Fruit fly (Drosophila melanogaster) whole organism, adult: ENCODE data around the gene CG9986.

ENCODE experiments used
- CG11617 ChIP-seq: fragments of 200-800 bp; sonication (Bioruptor generic); optimal IDR thresholded peaks from 2 replicates; lab custom pipeline; 2017; ENCODE audit warnings: mild to moderate bottlenecking, missing biosample characterization, missing genetic modification reagents, missing genetic modification characterization
- CG12768 ChIP-seq: fragments of 200-800 bp; sonication (Bioruptor generic); optimal IDR thresholded peaks from 2 replicates; lab custom pipeline; 2017; ENCODE audit warnings: missing biosample characterization, missing genetic modification characterization, mild to moderate bottlenecking, moderate library complexity, missing genetic modification reagents
- CG14711 ChIP-seq: fragments of 200-800 bp; sonication (Bioruptor generic); optimal IDR thresholded peaks from 2 replicates; lab custom pipeline; 2018; ENCODE audit warnings: missing biosample characterization, mild to moderate bottlenecking, missing genetic modification characterization, moderate library complexity
- CG1620 ChIP-seq: fragments of 200-800 bp; sonication (Bioruptor generic); optimal IDR thresholded peaks from 2 replicates; lab custom pipeline; 2016; ENCODE audit warnings: missing biosample characterization, missing genetic modification characterization
- CG33017 ChIP-seq: fragments of 200-800 bp; sonication (Bioruptor generic); optimal IDR thresholded peaks from 2 replicates; lab custom pipeline; 2018; ENCODE audit warnings: missing biosample characterization, mild to moderate bottlenecking, missing genetic modification characterization, moderate library complexity
- CG5204 ChIP-seq: fragments of 200-800 bp; sonication (Bioruptor generic); optimal IDR thresholded peaks from 2 replicates; lab custom pipeline; 2016; ENCODE audit warnings: missing biosample characterization, missing genetic modification characterization
- CG7045 ChIP-seq: fragments of 200-800 bp; sonication (Bioruptor generic); optimal IDR thresholded peaks from 2 replicates; lab custom pipeline; 2017; ENCODE audit warnings: missing biosample characterization, mild to moderate bottlenecking, missing genetic modification characterization
- CG7101 ChIP-seq: fragments of 200-800 bp; sonication (Bioruptor generic); optimal IDR thresholded peaks from 2 replicates; lab custom pipeline; 2018; ENCODE audit warnings: missing biosample characterization, mild to moderate bottlenecking, missing genetic modification characterization, moderate library complexity
- Clk ChIP-seq: fragments of 200-800 bp; sonication (Bioruptor generic); optimal IDR thresholded peaks from 2 replicates; lab custom pipeline; 2017; ENCODE audit warnings: missing biosample characterization, missing genetic modification characterization
- Crg-1 ChIP-seq: fragments of 200-800 bp; sonication (Bioruptor generic); optimal IDR thresholded peaks from 2 replicates; lab custom pipeline; 2016; ENCODE audit warnings: missing biosample characterization, missing genetic modification characterization
- Hr96 ChIP-seq: fragments of 200-800 bp; sonication (Bioruptor generic); optimal IDR thresholded peaks from 2 replicates; lab custom pipeline; 2016; ENCODE audit warnings: missing biosample characterization, missing genetic modification characterization
- Mnt ChIP-seq: fragments of 200-800 bp; sonication (Bioruptor generic); optimal IDR thresholded peaks from 2 replicates; lab custom pipeline; 2016; ENCODE audit warnings: missing biosample characterization, mild to moderate bottlenecking, missing genetic modification characterization
- bab1 ChIP-seq: fragments of 200-800 bp; sonication (Bioruptor generic); optimal IDR thresholded peaks from 3 replicates; lab custom pipeline; 2019; ENCODE audit warnings: missing biosample characterization, mild to moderate bottlenecking, missing genetic modification characterization, moderate library complexity
- cic ChIP-seq: fragments of 200-800 bp; sonication (Bioruptor generic); optimal IDR thresholded peaks from 2 replicates; lab custom pipeline; 2017; ENCODE audit warnings: missing biosample characterization, mild to moderate bottlenecking, missing genetic modification characterization, moderate library complexity
- cnc ChIP-seq, 2 experiments: fragments of >200 bp; optimal IDR thresholded peaks; 2 replicates each; lab custom pipeline; 2017
- kay ChIP-seq: fragments of 200-800 bp; sonication (Bioruptor generic); peaks from one replicate; lab custom pipeline; 2016; ENCODE audit warnings: missing biosample characterization, missing genetic modification characterization, borderline replicate concordance
- ovo ChIP-seq: fragments of 200-800 bp; sonication (Bioruptor generic); optimal IDR thresholded peaks from 2 replicates; lab custom pipeline; 2016; ENCODE audit warnings: missing biosample characterization, missing genetic modification characterization
- pad ChIP-seq: fragments of 200-800 bp; sonication (Bioruptor generic); optimal IDR thresholded peaks from 3 replicates; lab custom pipeline; 2017; ENCODE audit warnings: missing biosample characterization, missing genetic modification characterization, mild to moderate bottlenecking, moderate library complexity, missing genetic modification reagents
- tj ChIP-seq: fragments of 200-800 bp; sonication (Bioruptor generic); optimal IDR thresholded peaks from 3 replicates; lab custom pipeline; 2017; ENCODE audit warnings: missing biosample characterization, mild to moderate bottlenecking, missing genetic modification characterization, moderate library complexity
- toe ChIP-seq: fragments of 200-800 bp; sonication (Bioruptor generic); optimal IDR thresholded peaks from 2 replicates; lab custom pipeline; 2016; ENCODE audit warnings: missing biosample characterization, missing genetic modification characterization

CG9986 gene

DNA sequence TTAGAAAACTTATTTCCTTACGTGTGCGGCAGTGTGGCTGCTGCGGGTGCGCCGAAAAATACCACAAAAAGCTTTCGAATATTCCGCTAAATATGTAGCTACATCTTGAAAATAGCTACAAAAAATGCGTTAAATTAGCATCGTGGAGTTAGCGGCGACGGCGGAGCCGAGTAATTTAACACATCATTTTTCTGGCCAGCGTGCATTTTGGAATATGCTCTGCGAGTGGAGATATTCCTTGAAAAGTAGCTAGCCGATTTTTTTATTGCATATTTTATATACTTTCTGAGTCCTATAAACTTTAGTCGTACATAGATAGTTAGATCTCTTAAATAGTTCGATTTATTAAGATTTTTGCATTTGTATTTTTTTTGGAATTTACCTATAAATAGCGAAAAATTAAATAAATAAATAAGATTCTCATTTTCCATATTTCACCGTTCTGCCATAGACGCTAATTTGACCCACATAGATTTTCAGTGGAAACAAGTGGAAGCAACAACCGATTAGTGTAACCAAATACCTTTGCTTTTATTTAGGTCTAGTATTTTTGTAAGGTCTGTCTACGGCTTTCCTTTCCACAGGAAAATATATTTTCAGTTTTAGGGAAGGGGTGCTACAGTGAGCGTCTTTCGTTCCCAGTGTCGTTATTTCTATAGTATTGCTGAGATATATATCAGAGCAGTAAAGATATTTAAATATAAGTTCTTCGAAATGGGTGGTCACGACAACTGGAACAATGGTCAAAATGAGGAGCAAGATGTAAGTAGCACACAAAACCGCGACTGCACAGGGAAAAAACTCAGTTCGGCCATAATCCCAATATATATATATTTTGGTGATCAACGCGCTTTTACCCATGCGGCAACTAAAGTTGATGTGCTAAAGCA is 6.4 kb upstream of the CG9986 start, which contains the start of the genes Noa36 and Hrb98DE:
TSS of gene Noa36 (minus strand) at position 51 of the 890 bp plus-strand sequence.
TSS of gene Hrb98DE (plus strand) at position 597 of the 890 bp plus-strand sequence.
- peak; percentile 65 for TF ChIP-seq toe (GFP tag; lab: Kevin White, UChicago)
- TF ChIP-seq cnc (optimal IDR thresholded peaks at IDR 0.05; lab: Kevin White, UChicago): no peak
- peak; percentile 22 for TF ChIP-seq CG1620 (GFP tag; lab: Kevin White, UChicago)
- TF ChIP-seq CG7101 (tag; lab: Kevin White, UChicago): peak; percentile 36
- TF ChIP-seq CG14711: no peak
- no peak for TF ChIP-seq cic (GFP tag; lab: Kevin White, UChicago)
- TF ChIP-seq Crg-1 (GFP tag; lab: Kevin White, UChicago): no peak
- TF ChIP-seq Hr96 (GFP tag; lab: Kevin White, UChicago): peak; percentile 40
- TF ChIP-seq CG12768: peak; percentile 8
- TF ChIP-seq CG33017: no peak

dm6 chr3R:28600144-28600792 is 5.6 kb upstream of the CG9986 start:
- TF ChIP-seq Crg-1 (GFP tag; lab: Kevin White, UChicago) (peak; percentile 49), cic (GFP tag; lab: Kevin White, UChicago) (peak; percentile 18), pad (GFP tag; lab: Kevin White, UChicago) (peak; percentile 19), tj (no peak), cnc (optimal IDR thresholded peaks at IDR 0.05; lab: Kevin White, UChicago) (no peak), CG1620 (GFP tag; lab: Kevin White, UChicago) (no peak), Clk (no peak), CG33017 (no peak), CG5204 (no peak), bab1 (GFP tag; lab: Kevin White, UChicago) (no peak), Hr96 (GFP tag; lab: Kevin White, UChicago) (peak; percentile 54), Mnt (GFP tag; lab: Kevin White, UChicago) (peak; percentile 90), CG7101 (tag; lab: Kevin White, UChicago) (peak; percentile 49), CG14711 (no peak), CG12768 (no peak), kay (GFP tag; lab: Kevin White, UChicago) (no peak), toe (GFP tag; lab: Kevin White, UChicago) (no peak), CG11617 (peak; percentile 43), ovo (GFP tag; lab: Kevin White, UChicago) (peak; percentile 39)

dm6 chr3R:28603561-28603960 is 2.3 kb upstream of the CG9986 start:
- TF ChIP-seq pad (GFP tag; lab: Kevin White, UChicago): no peak

dm6 chr3R:28620813-28621212 is 14.9 kb downstream of the CG9986 start:
- TF ChIP-seq cnc (optimal IDR thresholded peaks at IDR 0.05; lab: Kevin White, UChicago) (no peak), CG1620 (GFP tag; lab: Kevin White, UChicago) (no peak), CG7045 (GFP tag; lab: Kevin White, UChicago) (no peak), cic (GFP tag; lab: Kevin White, UChicago) (no peak), CG7101 (tag; lab: Kevin White, UChicago) (no peak), CG5204 (no peak), CG11617 (no peak), tj (no peak), CG33017 (no peak), Mnt (GFP tag; lab: Kevin White, UChicago) (no peak), Clk (no peak), kay (GFP tag; lab: Kevin White, UChicago) (no peak), CG12768 (no peak), pad (GFP tag; lab: Kevin White, UChicago) (no peak), CG14711 (no peak), bab1 (GFP tag; lab: Kevin White, UChicago) (no peak)

DNA sequence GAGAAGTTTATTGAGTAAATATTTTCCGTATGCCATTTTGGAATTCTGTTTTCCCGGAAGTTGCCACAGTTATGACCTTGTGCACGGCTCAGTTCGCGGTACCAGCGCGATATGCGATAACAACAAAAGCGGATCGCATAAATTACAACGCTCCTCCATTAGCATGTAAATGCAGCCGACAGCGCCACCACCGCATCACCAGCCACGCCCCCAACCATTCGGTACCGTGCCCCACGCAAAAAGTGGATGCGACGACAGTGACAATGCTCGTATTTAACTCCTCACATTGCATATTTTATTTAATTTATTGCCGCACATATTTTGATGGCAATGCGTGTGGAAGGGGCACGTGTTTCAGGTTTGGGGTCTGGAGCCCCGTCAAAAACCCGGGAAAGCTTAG is 17.2 kb downstream of the CG9986 start:
- TF ChIP-seq Mnt (GFP tag; lab: Kevin White, UChicago) (no peak), Crg-1 (GFP tag; lab: Kevin White, UChicago) (no peak), Clk (no peak), CG12768 (no peak), bab1 (GFP tag; lab: Kevin White, UChicago) (no peak), CG7045 (GFP tag; lab: Kevin White, UChicago) (no peak), ovo (GFP tag; lab: Kevin White, UChicago) (no peak), pad (GFP tag; lab: Kevin White, UChicago) (no peak)

DNA sequence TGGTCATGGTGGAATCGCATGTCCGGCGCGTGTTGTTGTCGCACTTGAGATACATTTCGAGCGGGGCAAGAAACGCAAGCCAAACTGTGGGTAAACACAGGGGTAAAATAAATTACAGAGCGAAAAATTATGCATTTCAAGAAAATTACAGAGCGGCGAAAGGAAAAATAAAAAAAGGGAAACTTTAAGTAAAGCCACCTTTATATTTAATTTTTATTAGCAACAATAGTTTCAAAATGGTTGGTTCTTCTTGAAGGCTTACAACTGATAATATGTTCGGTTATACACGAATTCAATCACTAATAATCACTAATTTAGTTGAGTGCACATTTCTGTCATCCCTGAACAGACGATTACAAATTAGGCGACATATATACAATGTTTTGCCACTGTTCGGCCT is 17.7 kb downstream of the CG9986 start:
- TF ChIP-seq CG7101 (tag; lab: Kevin White, UChicago) (no peak), pad (GFP tag; lab: Kevin White, UChicago) (no peak), kay (GFP tag; lab: Kevin White, UChicago) (peak; percentile 38), Mnt (GFP tag; lab: Kevin White, UChicago) (no peak)
